Worm (Caenorhabditis elegans) whole organism, L1 larva: ENCODE data around the gene gst-28.

Experiments used
- C04F5.9 ChIP-seq: sonication (generic microtip); optimal IDR thresholded peaks from 2 replicates; lab custom pipeline; 2016; ENCODE audit warnings: missing genetic modification characterization, missing compliant biosample characterization
- Y116A8C.19 ChIP-seq: sonication (generic microtip); optimal IDR thresholded peaks from 2 replicates; lab custom pipeline; 2016; ENCODE audit warnings: missing compliant biosample characterization, missing genetic modification characterization, borderline replicate concordance
- aha-1 ChIP-seq: fragments of 150-350 bp; optimal IDR thresholded peaks from 2 replicates; lab custom pipeline; 2014; ENCODE audit warnings: missing biosample characterization, missing genetic modification characterization
- alr-1 ChIP-seq: fragments of 200-800 bp; sonication (Bioruptor generic); optimal IDR thresholded peaks from 2 replicates; lab custom pipeline; 2018; ENCODE audit warnings: borderline replicate concordance, mild to moderate bottlenecking, missing genetic modification characterization, missing compliant biosample characterization
- aly-2 ChIP-seq: fragments of 150-350 bp; optimal IDR thresholded peaks from 2 replicates; lab custom pipeline; 2014; ENCODE audit warnings: missing biosample characterization, missing genetic modification characterization
- ama-1 ChIP-seq: fragments of 150-350 bp; optimal IDR thresholded peaks from 2 replicates; lab custom pipeline; 2014
- blmp-1 ChIP-seq: fragments of 150-350 bp; optimal IDR thresholded peaks from 2 replicates; lab custom pipeline; 2014; ENCODE audit warnings: missing biosample characterization, missing genetic modification characterization
- ceh-63 ChIP-seq: fragments of 200-800 bp; sonication (Bioruptor generic); optimal IDR thresholded peaks from 2 replicates; lab custom pipeline; 2018; ENCODE audit warnings: mild to moderate bottlenecking, missing genetic modification characterization, missing compliant biosample characterization
- ceh-8 ChIP-seq: fragments of 200-800 bp; sonication (Bioruptor generic); optimal IDR thresholded peaks from 2 replicates; lab custom pipeline; 2018; ENCODE audit warnings: mild to moderate bottlenecking, missing genetic modification characterization, moderate library complexity, missing compliant biosample characterization
- ces-1 ChIP-seq: fragments of 150-350 bp; optimal IDR thresholded peaks from 2 replicates; lab custom pipeline; 2014; ENCODE audit warnings: missing biosample characterization, missing genetic modification reagents, missing genetic modification characterization
- elt-2 ChIP-seq: sonication (generic microtip); optimal IDR thresholded peaks from 2 replicates; lab custom pipeline; 2016; ENCODE audit warnings: missing genetic modification characterization, mild to moderate bottlenecking, inconsistent platforms, missing compliant biosample characterization, missing genetic modification reagents
- elt-3 ChIP-seq, 6 experiments: fragments of 150-350 bp in 1 of 6; sonication (generic microtip); optimal IDR thresholded peaks; 2 replicates each; lab custom pipeline; 2017 to 2018; ENCODE audit warnings: missing biosample characterization in 6 of 6, missing genetic modification characterization in 6 of 6, inconsistent platforms in 1 of 6
- fkh-4 ChIP-seq: sonication (generic microtip); optimal IDR thresholded peaks from 2 replicates; lab custom pipeline; 2016; ENCODE audit warnings: missing compliant biosample characterization, missing genetic modification characterization, borderline replicate concordance
- fos-1 ChIP-seq: fragments of 150-350 bp; optimal IDR thresholded peaks from 2 replicates; lab custom pipeline; 2014; ENCODE audit warnings: missing biosample characterization, missing genetic modification characterization
- hlh-4 ChIP-seq: sonication (generic microtip); optimal IDR thresholded peaks from 2 replicates; lab custom pipeline; 2016; ENCODE audit warnings: mild to moderate bottlenecking, missing genetic modification characterization, missing compliant biosample characterization
- irx-1 ChIP-seq: sonication (generic microtip); optimal IDR thresholded peaks from 2 replicates; lab custom pipeline; 2016; ENCODE audit warnings: missing genetic modification characterization, missing compliant biosample characterization
- jun-1 ChIP-seq: fragments of 150-350 bp; optimal IDR thresholded peaks from 2 replicates; lab custom pipeline; 2014; ENCODE audit warnings: missing biosample characterization, missing genetic modification reagents, missing genetic modification characterization
- lin-15B ChIP-seq: fragments of 150-350 bp; sonication (generic microtip); optimal IDR thresholded peaks from 3 replicates; lab custom pipeline; 2014; ENCODE audit warnings: missing biosample characterization, missing genetic modification characterization
- lin-35 ChIP-seq, 2 experiments: fragments of 150-350 bp; optimal IDR thresholded peaks; 2 replicates each; lab custom pipeline; 2014; ENCODE audit warnings: missing biosample characterization in 2 of 2, missing genetic modification characterization in 2 of 2, missing genetic modification reagents in 2 of 2
- lin-39 ChIP-seq: fragments of 150-350 bp; optimal IDR thresholded peaks from 2 replicates; lab custom pipeline; 2014; ENCODE audit warnings: missing biosample characterization, missing genetic modification reagents, missing genetic modification characterization
- mab-9 ChIP-seq: fragments of 200-800 bp; sonication (Bioruptor generic); IDR thresholded peaks from 2 replicates; pipeline ENCODE4 v1.3.6; 2022; ENCODE audit warnings: missing genetic modification reagents, missing genetic modification characterization, missing compliant biosample characterization
- mep-1 ChIP-seq: fragments of 150-350 bp; optimal IDR thresholded peaks from 2 replicates; lab custom pipeline; 2014; ENCODE audit warnings: missing biosample characterization, missing genetic modification characterization
- nhr-11 ChIP-seq: fragments of 150-350 bp; optimal IDR thresholded peaks from 2 replicates; lab custom pipeline; 2014; ENCODE audit warnings: missing biosample characterization, missing genetic modification characterization
- nhr-12 ChIP-seq: sonication (generic microtip); optimal IDR thresholded peaks from 2 replicates; lab custom pipeline; 2017; ENCODE audit warnings: missing biosample characterization, missing genetic modification characterization
- nhr-19 ChIP-seq: fragments of 200-800 bp; sonication (Bioruptor generic); conservative IDR thresholded peaks from 2 replicates; pipeline ENCODE4 v1.3.6; 2022; ENCODE audit warnings: missing genetic modification characterization, missing compliant biosample characterization
- nhr-237 ChIP-seq: fragments of 150-350 bp; optimal IDR thresholded peaks from 2 replicates; lab custom pipeline; 2014; ENCODE audit warnings: missing biosample characterization, missing genetic modification characterization
- nhr-28 ChIP-seq: fragments of 150-350 bp; optimal IDR thresholded peaks from 2 replicates; lab custom pipeline; 2014; ENCODE audit warnings: missing biosample characterization, missing genetic modification characterization
- nhr-71 ChIP-seq: sonication (generic microtip); optimal IDR thresholded peaks from 2 replicates; lab custom pipeline; 2016; ENCODE audit warnings: mild to moderate bottlenecking, missing genetic modification characterization, moderate library complexity, missing compliant biosample characterization
- nhr-84 ChIP-seq: sonication (generic microtip); optimal IDR thresholded peaks from 2 replicates; lab custom pipeline; 2017; ENCODE audit warnings: missing biosample characterization, missing genetic modification characterization
- nhr-90 ChIP-seq: sonication (generic microtip); optimal IDR thresholded peaks from 2 replicates; lab custom pipeline; 2016; ENCODE audit warnings: mild to moderate bottlenecking, missing genetic modification characterization, missing compliant biosample characterization; ENCODE audit not compliant: poor library complexity
- pag-3 ChIP-seq: sonication (generic microtip); optimal IDR thresholded peaks from 2 replicates; lab custom pipeline; 2017; ENCODE audit warnings: missing genetic modification characterization, mild to moderate bottlenecking, missing compliant biosample characterization, antibody characterized with exemption, borderline replicate concordance; ENCODE audit not compliant: insufficient read depth
- rnt-1 ChIP-seq: sonication (generic microtip); optimal IDR thresholded peaks from 2 replicates; lab custom pipeline; 2016; ENCODE audit warnings: mild to moderate bottlenecking, missing genetic modification characterization, moderate library complexity, missing compliant biosample characterization
- skn-1 ChIP-seq: fragments of 150-350 bp; optimal IDR thresholded peaks from 2 replicates; lab custom pipeline; 2014; ENCODE audit warnings: missing biosample characterization, missing genetic modification characterization
- sox-4 ChIP-seq: sonication (generic microtip); optimal IDR thresholded peaks from 2 replicates; lab custom pipeline; 2016; ENCODE audit warnings: missing genetic modification characterization, missing compliant biosample characterization
- sptf-1 ChIP-seq: fragments of 150-350 bp; optimal IDR thresholded peaks from 2 replicates; lab custom pipeline; 2014; ENCODE audit warnings: missing biosample characterization, missing genetic modification characterization
- tbx-2 ChIP-seq: sonication (generic microtip); optimal IDR thresholded peaks from 2 replicates; lab custom pipeline; 2016; ENCODE audit warnings: missing genetic modification characterization, missing compliant biosample characterization
- tlp-1 ChIP-seq: fragments of 150-350 bp; optimal IDR thresholded peaks from 2 replicates; lab custom pipeline; 2014; ENCODE audit warnings: missing biosample characterization, missing genetic modification characterization
- unc-130 ChIP-seq: fragments of 150-350 bp; optimal IDR thresholded peaks from 2 replicates; lab custom pipeline; 2017; ENCODE audit warnings: missing biosample characterization, missing genetic modification characterization, inconsistent platforms
- unc-98 ChIP-seq: fragments of 200-800 bp; sonication (Bioruptor generic); IDR thresholded peaks from 2 replicates; pipeline ENCODE4 v1.3.6; 2022; ENCODE audit warnings: missing genetic modification characterization, missing compliant biosample characterization
- vab-15 ChIP-seq: sonication (generic microtip); optimal IDR thresholded peaks from 2 replicates; lab custom pipeline; 2017; ENCODE audit warnings: missing genotype, mild to moderate bottlenecking, missing genetic modification characterization, missing compliant biosample characterization
- xbp-1 ChIP-seq: sonication (generic microtip); optimal IDR thresholded peaks from 2 replicates; lab custom pipeline; 2016; ENCODE audit warnings: missing genetic modification characterization, missing compliant biosample characterization
- zag-1 ChIP-seq: fragments of 150-350 bp; optimal IDR thresholded peaks from 2 replicates; lab custom pipeline; 2014; ENCODE audit warnings: missing biosample characterization, missing genetic modification characterization
- zip-4 ChIP-seq: fragments of 200-800 bp; sonication (Bioruptor generic); optimal IDR thresholded peaks from 2 replicates; lab custom pipeline; 2018; ENCODE audit warnings: mild to moderate bottlenecking, missing genetic modification characterization, moderate library complexity, missing compliant biosample characterization
- ztf-11 ChIP-seq, 2 experiments: sonication (generic microtip); optimal IDR thresholded peaks; 2 replicates each; lab custom pipeline; 2016 to 2017; ENCODE audit warnings: missing genetic modification characterization in 2 of 2, missing biosample characterization in 1 of 2, missing compliant biosample characterization in 1 of 2

The gst-28 gene

ce11 chrII:15193961-15194360 is 26.6 kb upstream of the gst-28 start (continued):
- TF ChIP-seq elt-3 (tag; optimal IDR thresholded peaks at IDR 0.05; lab: Kevin White, UChicago) (no peak), skn-1 (tag; lab: Kevin White, UChicago) (no peak), sox-4 (tag; lab: Kevin White, UChicago) (no peak), lin-15B (tag; lab: Kevin White, UChicago) (no peak), jun-1 (peak; percentile 8), blmp-1 (tag; lab: Kevin White, UChicago) (no peak), fos-1 (tag; lab: Kevin White, UChicago) (no peak), mep-1 (tag; lab: Kevin White, UChicago) (peak; percentile 27), unc-98 (GFP tag; lab: Robert Waterston, UW) (no peak), nhr-12 (no peak), tlp-1 (tag; lab: Kevin White, UChicago) (no peak), ceh-8 (GFP tag; lab: Kevin White, UChicago) (no peak), irx-1 (tag; lab: Kevin White, UChicago) (no peak), nhr-11 (tag; lab: Kevin White, UChicago) (no peak), ces-1 (GFP tag; lab: Kevin White, UChicago) (no peak), ceh-63 (GFP tag; lab: Kevin White, UChicago) (no peak), elt-2 (tag; lab: Kevin White, UChicago) (peak; percentile 52), aha-1 (no peak), sptf-1 (no peak), nhr-84 (tag; lab: Kevin White, UChicago) (no peak), fkh-4 (tag; lab: Kevin White, UChicago) (no peak), rnt-1 (tag; lab: Kevin White, UChicago) (peak; percentile 80), zag-1 (no peak), nhr-237 (tag; lab: Kevin White, UChicago) (no peak), C04F5.9 (tag; lab: Kevin White, UChicago) (no peak), lin-35 (GFP tag; optimal IDR thresholded peaks at IDR 0.05; lab: Kevin White, UChicago) (peak; percentile 19 to 42), unc-130 (tag; lab: Kevin White, UChicago) (no peak), nhr-71 (tag; lab: Kevin White, UChicago) (peak; percentile 87), xbp-1 (no peak), lin-39 (peak; percentile 22), nhr-90 (tag; lab: Kevin White, UChicago) (peak; percentile 22), ztf-11 (tag; optimal IDR thresholded peaks at IDR 0.05; lab: Kevin White, UChicago) (no peak), pag-3 (tag; lab: Kevin White, UChicago) (no peak), alr-1 (tag; lab: Kevin White, UChicago) (no peak), hlh-4 (tag; lab: Kevin White, UChicago) (no peak), tbx-2 (peak; percentile 60), nhr-28 (no peak), mab-9 (GFP tag; lab: Robert Waterston, UW) (no peak), aly-2 (tag; lab: Kevin White, UChicago) (no peak), vab-15 (tag; lab: Kevin White, UChicago) (no peak), ama-1 (no peak), nhr-19 (GFP tag; lab: Robert Waterston, UW) (peak; percentile 57), zip-4 (GFP tag; lab: Kevin White, UChicago) (no peak), Y116A8C.19 (no peak)

- TF ChIP-seq ama-1 (no peak), elt-2 (tag; lab: Kevin White, UChicago) (peak; percentile 66)
- TF ChIP-seq, all 84 proteins: peak for 1
These were observed 23.6 kb upstream of the gst-28 start for ce11 chrII:15190971-15191370.
